Worm (Caenorhabditis elegans) whole organism, L2 larva: ENCODE measurements around the gene C17C3.6.
A peak's percentile ranks its signal among the peaks of the same experiment; 100 is the strongest.

Experiments
- C34F6.9 ChIP-seq: fragments of 150-350 bp; optimal IDR thresholded peaks from 2 replicates; lab custom pipeline; 2014; ENCODE audit warnings: missing biosample characterization, missing genetic modification characterization
- F13H6.1 ChIP-seq: sonication (generic microtip); optimal IDR thresholded peaks from 2 replicates; lab custom pipeline; 2016; ENCODE audit warnings: missing genetic modification characterization, missing compliant biosample characterization
- R02D3.7 ChIP-seq: fragments of 150-350 bp; optimal IDR thresholded peaks from 2 replicates; lab custom pipeline; 2014; ENCODE audit warnings: missing biosample characterization, missing genetic modification characterization
- Y55F3AM.14 ChIP-seq: fragments of 200-800 bp; sonication (Bioruptor generic); optimal IDR thresholded peaks from 2 replicates; lab custom pipeline; 2018; ENCODE audit warnings: mild to moderate bottlenecking, missing genetic modification characterization, missing compliant biosample characterization
- ZK546.5 ChIP-seq: sonication (generic microtip); optimal IDR thresholded peaks from 2 replicates; lab custom pipeline; 2017; ENCODE audit warnings: missing biosample characterization, missing genetic modification characterization
- alr-1 ChIP-seq: fragments of 150-350 bp; optimal IDR thresholded peaks from 2 replicates; lab custom pipeline; 2014; ENCODE audit warnings: missing biosample characterization, missing genetic modification characterization
- aly-2 ChIP-seq: fragments of 150-350 bp; optimal IDR thresholded peaks from 2 replicates; lab custom pipeline; 2014; ENCODE audit warnings: missing biosample characterization, missing genetic modification characterization
- blmp-1 ChIP-seq: sonication (generic microtip); optimal IDR thresholded peaks from 2 replicates; lab custom pipeline; 2017; ENCODE audit warnings: missing genetic modification characterization, mild to moderate bottlenecking, missing compliant biosample characterization, antibody characterized with exemption, moderate library complexity; ENCODE audit not compliant: insufficient read depth
- ceh-16 ChIP-seq: fragments of 150-350 bp; optimal IDR thresholded peaks from 2 replicates; lab custom pipeline; 2014; ENCODE audit warnings: missing biosample characterization, missing genetic modification characterization
- crh-2 ChIP-seq: sonication (generic microtip); optimal IDR thresholded peaks from 2 replicates; lab custom pipeline; 2017; ENCODE audit warnings: missing biosample characterization, missing genetic modification characterization
- dmd-4 ChIP-seq: sonication (generic microtip); optimal IDR thresholded peaks from 2 replicates; lab custom pipeline; 2017; ENCODE audit warnings: missing biosample characterization, missing genetic modification characterization
- egl-27 ChIP-seq: sonication (generic microtip); optimal IDR thresholded peaks from 3 replicates; lab custom pipeline; 2017; ENCODE audit warnings: missing biosample characterization, missing genetic modification reagents, missing genetic modification characterization
- elt-1 ChIP-seq: fragments of 150-350 bp; optimal IDR thresholded peaks from 2 replicates; lab custom pipeline; 2014; ENCODE audit warnings: missing biosample characterization, missing genetic modification characterization
- fos-1 ChIP-seq: fragments of 150-350 bp; optimal IDR thresholded peaks from 2 replicates; lab custom pipeline; 2014; ENCODE audit warnings: missing biosample characterization, missing genetic modification characterization
- gmeb-1 ChIP-seq: fragments of 150-350 bp; optimal IDR thresholded peaks from 2 replicates; lab custom pipeline; 2014; ENCODE audit warnings: missing biosample characterization, missing genetic modification characterization
- lin-13 ChIP-seq: fragments of 150-350 bp; optimal IDR thresholded peaks from 2 replicates; lab custom pipeline; 2014; ENCODE audit warnings: missing biosample characterization, missing genetic modification reagents, missing genetic modification characterization
- lin-39 ChIP-seq: fragments of 150-350 bp; optimal IDR thresholded peaks from 2 replicates; lab custom pipeline; 2014; ENCODE audit warnings: missing biosample characterization, missing genetic modification reagents, missing genetic modification characterization
- lsy-2 ChIP-seq, 2 experiments: fragments of 150-350 bp in 1 of 2; sonication (generic microtip) in 1 of 2; optimal IDR thresholded peaks; 2 replicates each; lab custom pipeline; 2014 to 2017; ENCODE audit warnings: missing biosample characterization in 2 of 2, missing genetic modification characterization in 2 of 2
- mbf-1 ChIP-seq: sonication (generic microtip); optimal IDR thresholded peaks from 2 replicates; lab custom pipeline; 2017; ENCODE audit warnings: missing biosample characterization, missing genetic modification characterization
- nhr-10 ChIP-seq: sonication (generic microtip); optimal IDR thresholded peaks from 2 replicates; lab custom pipeline; 2017; ENCODE audit warnings: missing biosample characterization, missing genetic modification characterization
- nhr-12 ChIP-seq: fragments of 150-350 bp; optimal IDR thresholded peaks from 2 replicates; lab custom pipeline; 2014; ENCODE audit warnings: missing biosample characterization, missing genetic modification characterization
- nhr-129 ChIP-seq: fragments of 150-350 bp; optimal IDR thresholded peaks from 2 replicates; lab custom pipeline; 2014; ENCODE audit warnings: missing biosample characterization, missing genetic modification characterization
- nhr-21 ChIP-seq: fragments of 150-350 bp; optimal IDR thresholded peaks from 2 replicates; lab custom pipeline; 2014; ENCODE audit warnings: missing biosample characterization, missing genetic modification characterization
- nhr-237 ChIP-seq: fragments of 150-350 bp; optimal IDR thresholded peaks from 2 replicates; lab custom pipeline; 2014; ENCODE audit warnings: missing biosample characterization, missing genetic modification characterization
- nhr-25 ChIP-seq: fragments of 150-350 bp; sonication (generic microtip); optimal IDR thresholded peaks from 3 replicates; lab custom pipeline; 2014; ENCODE audit warnings: missing biosample characterization, missing genetic modification characterization
- sem-4 ChIP-seq: fragments of 150-350 bp; optimal IDR thresholded peaks from 2 replicates; lab custom pipeline; 2014; ENCODE audit warnings: missing biosample characterization, missing genetic modification reagents, missing genetic modification characterization
- skn-1 ChIP-seq: sonication (generic microtip); optimal IDR thresholded peaks from 2 replicates; lab custom pipeline; 2017; ENCODE audit warnings: missing biosample characterization, missing genetic modification characterization
- sma-3 ChIP-seq: sonication (generic microtip); optimal IDR thresholded peaks from 2 replicates; lab custom pipeline; 2016; ENCODE audit warnings: missing genetic modification reagents, missing genetic modification characterization, missing compliant biosample characterization
- sma-9 ChIP-seq, 2 experiments: fragments of 150-350 bp in 1 of 2; sonication (generic microtip) in 1 of 2; optimal IDR thresholded peaks; 2 replicates each; lab custom pipeline; 2014 to 2016; ENCODE audit warnings: missing genetic modification characterization in 2 of 2, mild to moderate bottlenecking in 1 of 2, missing biosample characterization in 1 of 2, missing compliant biosample characterization in 1 of 2, missing genetic modification reagents in 1 of 2, moderate library complexity in 1 of 2
- unc-39 ChIP-seq: fragments of 150-350 bp; optimal IDR thresholded peaks from 2 replicates; lab custom pipeline; 2014; ENCODE audit warnings: missing biosample characterization, missing genetic modification characterization
- unc-55 ChIP-seq: fragments of 150-350 bp; sonication (generic microtip); optimal IDR thresholded peaks from 3 replicates; lab custom pipeline; 2014; ENCODE audit warnings: missing biosample characterization, missing genetic modification reagents, missing genetic modification characterization
- unc-62 ChIP-seq: fragments of 150-350 bp; optimal IDR thresholded peaks from 2 replicates; lab custom pipeline; 2014; ENCODE audit warnings: missing biosample characterization, missing genetic modification reagents, missing genetic modification characterization
- ztf-1 ChIP-seq: fragments of 200-800 bp; sonication (Bioruptor generic); conservative IDR thresholded peaks from 2 replicates; pipeline ENCODE4 v1.3.6; 2022; ENCODE audit warnings: missing genetic modification characterization, missing compliant biosample characterization
- ztf-11 ChIP-seq: sonication (generic microtip); optimal IDR thresholded peaks from 2 replicates; lab custom pipeline; 2017; ENCODE audit warnings: missing biosample characterization, missing genetic modification characterization
- ztf-4 ChIP-seq: fragments of 150-350 bp; optimal IDR thresholded peaks from 2 replicates; lab custom pipeline; 2014; ENCODE audit warnings: missing biosample characterization, missing genetic modification characterization

Gene C17C3.6

DNA sequence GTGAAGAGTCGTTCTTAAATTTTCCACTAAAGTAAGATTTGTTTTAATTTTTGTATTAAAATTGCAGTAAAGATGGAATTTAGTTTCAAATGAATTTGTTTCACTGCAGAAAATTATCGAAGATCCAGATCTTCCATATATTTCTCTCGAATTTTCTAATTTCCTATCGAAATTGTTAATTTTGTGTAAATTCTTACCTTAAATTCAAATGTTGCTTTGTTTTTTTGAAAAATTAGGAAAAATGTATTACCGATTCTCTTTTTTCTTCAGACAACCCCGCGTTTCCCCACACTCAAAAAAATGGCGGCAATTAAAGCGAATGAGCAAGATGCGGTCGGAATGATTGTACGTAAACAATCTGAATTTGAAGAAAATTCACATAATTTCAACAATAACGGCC lies at the start of gene C17C3.6:
C17C3.6 (plus strand) TSS at position 301 of the 400 bp plus-strand sequence.
- TF ChIP-seq ceh-16 (tag; lab: Kevin White, UChicago) (no peak), unc-39 (tag; lab: Kevin White, UChicago) (no peak), lsy-2 (tag; optimal IDR thresholded peaks at IDR 0.05; lab: Kevin White, UChicago) (no peak), nhr-129 (tag; lab: Kevin White, UChicago) (no peak), F13H6.1 (no peak), ZK546.5 (tag; lab: Kevin White, UChicago) (no peak), ztf-11 (tag; lab: Kevin White, UChicago) (no peak), lin-13 (GFP tag; lab: Kevin White, UChicago) (no peak)

DNA sequence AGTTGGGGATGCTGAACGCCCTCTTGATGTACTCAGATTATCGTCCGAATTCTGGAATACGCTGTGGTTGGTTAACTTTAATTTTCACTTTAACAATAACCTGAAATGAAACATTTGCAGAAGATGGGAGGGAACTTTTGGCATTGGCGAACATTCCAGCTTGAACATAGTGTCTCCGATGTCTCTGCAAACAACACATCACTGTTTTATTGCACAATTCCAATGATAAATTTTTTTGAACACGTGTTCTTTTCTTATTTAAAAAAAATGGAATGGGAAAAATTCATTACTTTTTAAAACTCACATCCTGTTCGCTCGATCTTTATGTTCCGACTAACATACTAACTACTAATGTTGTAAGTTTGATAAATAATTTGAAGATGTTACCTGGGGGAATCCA lies 49.4 kb upstream of the C17C3.6 start, which contains the start of gene fzy-1:
fzy-1 (plus strand) TSS at position 301 of the 400 bp plus-strand sequence.
- TF ChIP-seq sem-4 (tag; lab: Kevin White, UChicago) = no peak
- TF ChIP-seq elt-1 (tag; lab: Kevin White, UChicago) = no peak
- TF ChIP-seq aly-2 (tag; lab: Kevin White, UChicago) = no peak
- no peak for TF ChIP-seq fos-1 (tag; lab: Kevin White, UChicago)
- TF ChIP-seq unc-62 (GFP tag; lab: Kevin White, UChicago) = no peak
- TF ChIP-seq, all 48 proteins: peak for 0

DNA sequence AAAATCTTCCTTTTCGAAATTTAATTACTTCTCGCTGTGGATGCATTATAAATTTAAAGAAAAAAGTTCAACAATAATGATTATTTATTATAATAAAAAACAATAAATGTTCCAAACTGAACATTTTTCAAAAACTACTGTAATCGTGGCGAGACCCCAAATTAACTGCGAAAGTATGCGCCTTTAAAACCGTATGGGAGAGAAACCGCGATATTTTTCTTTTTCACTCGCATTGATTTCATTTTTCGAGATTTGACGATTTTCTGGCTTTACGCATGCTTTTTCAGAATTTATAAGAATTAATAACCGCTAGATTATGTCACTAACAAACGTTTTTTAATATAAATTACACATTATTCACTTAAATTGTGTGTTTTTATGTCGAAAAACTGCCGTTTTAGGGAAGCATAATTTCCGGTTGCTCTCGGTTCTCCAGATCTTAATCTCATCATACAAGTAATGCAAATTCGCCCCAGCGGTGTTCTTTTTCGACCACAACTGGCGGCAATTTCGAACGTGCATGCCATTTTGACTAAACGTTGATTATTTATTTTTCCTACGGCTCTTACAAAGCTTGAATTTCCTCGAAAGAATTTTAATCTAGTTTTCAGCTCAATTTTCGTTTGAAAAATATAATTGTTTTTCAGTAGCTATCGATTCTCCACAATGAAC lies 48.7 kb upstream of the C17C3.6 start, which contains the start of gene F12A10.8:
F12A10.8 (minus strand) TSS at position 79 of the 672 bp plus-strand sequence.
- TF ChIP-seq gmeb-1 (tag; lab: Kevin White, UChicago) (peak; percentile 70), R02D3.7 (tag; lab: Kevin White, UChicago) (no peak), unc-55 (GFP tag; lab: Kevin White, UChicago) (no peak), nhr-129 (tag; lab: Kevin White, UChicago) (peak; percentile 35), C34F6.9 (tag; lab: Kevin White, UChicago) (peak; percentile 33), unc-39 (tag; lab: Kevin White, UChicago) (no peak), lsy-2 (tag; optimal IDR thresholded peaks at IDR 0.05; lab: Kevin White, UChicago) (peak in 1 of 2 experiments; percentile 49), sma-3 (GFP tag; lab: Kevin White, UChicago) (no peak)

- TF ChIP-seq fos-1 (tag; lab: Kevin White, UChicago) = peak; percentile 2
- TF ChIP-seq mbf-1 (tag; lab: Kevin White, UChicago) = no peak
- TF ChIP-seq, all 48 proteins: peak for 1
Observed at ce11 chrII:5503760-5504159, 46.1 kb upstream of the C17C3.6 start, which contains the start of gene cyp-44A1. Gene cyp-44A1 (plus strand): TSS chrII:5504044.

ce11 chrII:5505820-5506287 lies 44.0 kb upstream of the C17C3.6 start, which contains the start of gene npp-24:
Gene npp-24 (plus strand): TSS chrII:5505870.
- TF ChIP-seq blmp-1 (tag; lab: Kevin White, UChicago) (peak; percentile 49), lsy-2 (tag; optimal IDR thresholded peaks at IDR 0.05; lab: Kevin White, UChicago) (peak in 1 of 2 experiments; percentile 38), lin-39 (tag; lab: Kevin White, UChicago) (no peak), C34F6.9 (tag; lab: Kevin White, UChicago) (peak; percentile 10), nhr-12 (tag; lab: Kevin White, UChicago) (no peak), crh-2 (tag; lab: Kevin White, UChicago) (no peak), unc-55 (GFP tag; lab: Kevin White, UChicago) (peak; percentile 13)

DNA sequence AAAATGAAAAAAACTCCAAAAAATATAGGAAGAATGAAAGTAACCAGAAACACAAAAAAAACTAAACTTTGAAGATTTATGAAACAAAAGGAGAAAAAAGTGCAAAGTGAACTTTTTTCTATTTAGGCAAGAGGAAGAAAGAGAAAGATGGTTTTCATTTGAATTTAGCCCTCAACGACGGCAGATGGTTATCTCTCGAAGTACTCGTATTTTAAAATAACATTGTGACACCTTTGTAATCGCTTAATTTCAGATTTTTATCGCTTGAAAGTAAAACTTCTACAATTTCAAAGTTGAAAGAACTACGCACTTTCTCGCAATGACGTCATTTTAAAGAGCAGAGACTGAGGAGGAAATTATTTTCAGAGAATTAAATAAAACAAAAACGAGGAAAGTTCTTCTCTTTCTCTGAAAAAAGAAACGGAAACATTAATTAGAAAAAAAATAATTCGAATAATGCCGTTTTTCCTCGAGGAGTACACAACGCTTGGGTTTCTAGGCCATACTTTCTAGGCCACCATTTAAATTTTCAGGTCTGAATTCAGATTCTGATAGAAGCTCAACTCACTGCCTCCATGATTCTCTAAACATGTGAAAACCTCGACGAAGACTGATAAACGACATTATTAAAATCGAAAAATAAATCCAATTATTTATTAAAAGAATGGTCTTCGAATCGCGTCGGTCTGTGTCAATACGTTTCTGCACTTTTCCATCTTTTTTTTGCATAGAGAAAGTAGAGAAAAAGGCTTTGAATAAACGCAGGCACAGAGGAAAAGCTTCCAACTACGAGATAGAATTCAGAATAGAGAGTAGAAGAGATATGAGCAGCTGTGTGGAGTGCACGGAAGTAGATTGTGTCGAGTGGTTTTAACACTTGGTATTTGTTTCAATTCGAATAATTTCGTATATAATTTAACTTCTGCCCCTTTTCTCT lies 38.2 kb upstream of the C17C3.6 start:
- no peak for TF ChIP-seq lin-39 (tag; lab: Kevin White, UChicago)
- no peak for TF ChIP-seq lin-13 (GFP tag; lab: Kevin White, UChicago)
- TF ChIP-seq Y55F3AM.14 (GFP tag; lab: Kevin White, UChicago) = no peak
- TF ChIP-seq dmd-4 (tag; lab: Kevin White, UChicago) = no peak
- no peak for TF ChIP-seq sma-3 (GFP tag; lab: Kevin White, UChicago)
- no peak for TF ChIP-seq nhr-21 (tag; lab: Kevin White, UChicago)
- no peak for TF ChIP-seq aly-2 (tag; lab: Kevin White, UChicago)
- no peak for TF ChIP-seq gmeb-1 (tag; lab: Kevin White, UChicago)
- TF ChIP-seq ZK546.5 (tag; lab: Kevin White, UChicago) = no peak
- TF ChIP-seq unc-55 (GFP tag; lab: Kevin White, UChicago) = peak; percentile 44
- no peak for TF ChIP-seq nhr-237 (tag; lab: Kevin White, UChicago)
- no peak for TF ChIP-seq ztf-1 (GFP tag; lab: Robert Waterston, UW)
- no peak for TF ChIP-seq sem-4 (tag; lab: Kevin White, UChicago)
- TF ChIP-seq R02D3.7 (tag; lab: Kevin White, UChicago) = no peak
- TF ChIP-seq alr-1 (tag; lab: Kevin White, UChicago) = no peak
- no peak for TF ChIP-seq ztf-11 (tag; lab: Kevin White, UChicago)
- TF ChIP-seq skn-1 = no peak
- TF ChIP-seq nhr-10 = no peak
- peak in 1 of 2 experiments; percentile 56 for TF ChIP-seq lsy-2 (tag; optimal IDR thresholded peaks at IDR 0.05; lab: Kevin White, UChicago)
- TF ChIP-seq ztf-4 (tag; lab: Kevin White, UChicago) = no peak
- TF ChIP-seq nhr-25 = no peak
- no peak for TF ChIP-seq egl-27 (tag; lab: Kevin White, UChicago)
- TF ChIP-seq sma-9 (GFP tag; optimal IDR thresholded peaks at IDR 0.05; lab: Kevin White, UChicago) = no peak
- TF ChIP-seq sma-9 (tag; optimal IDR thresholded peaks at IDR 0.05; lab: Kevin White, UChicago) = no peak
